Worm (Caenorhabditis elegans): ENCODE results near the gene Y39E4B.5.

Y39E4B.5 gene

ce11 chrIII:13169464-13169966 lies at the start of gene Y39E4B.5, which contains the start of gene snpc-1.2:
Gene Y39E4B.5, plus strand, starts transcription at chrIII:13169916.
Gene snpc-1.2, minus strand, starts transcription at chrIII:13169541.
- TF ChIP-seq nhr-76 (tag; optimal IDR thresholded peaks at IDR 0.05), result no peak
- TF ChIP-seq ceh-28 (tag; optimal IDR thresholded peaks at IDR 0.05), result no peak
- no peak for TF ChIP-seq mml-1 (tag; optimal IDR thresholded peaks at IDR 0.05)
- TF ChIP-seq lin-15B (tag; optimal IDR thresholded peaks at IDR 0.05), result peak; percentile 43
- no peak for TF ChIP-seq ceh-16 (tag; optimal IDR thresholded peaks at IDR 0.05)
- no peak for TF ChIP-seq nhr-77 (tag; optimal IDR thresholded peaks at IDR 0.05)
- TF ChIP-seq ztf-4 (tag; optimal IDR thresholded peaks at IDR 0.05), result no peak
- no peak for TF ChIP-seq nhr-67 (tag; optimal IDR thresholded peaks at IDR 0.05)

- TF ChIP-seq elt-2 (tag; optimal IDR thresholded peaks at IDR 0.05) (no peak), fkh-10 (GFP tag; optimal IDR thresholded peaks at IDR 0.05) (peak; percentile 69), elt-3 (tag; optimal IDR thresholded peaks at IDR 0.05) (no peak), skn-1 (tag; optimal IDR thresholded peaks at IDR 0.05) (no peak), ceh-9 (tag; optimal IDR thresholded peaks at IDR 0.05) (no peak), nfya-1 (tag; optimal IDR thresholded peaks at IDR 0.05; ENCODE audit: insufficient read depth) (peak; percentile 5)
Observed at ce11 chrIII:13123440-13123839, 46.3 kb upstream of the Y39E4B.5 start.

DNA sequence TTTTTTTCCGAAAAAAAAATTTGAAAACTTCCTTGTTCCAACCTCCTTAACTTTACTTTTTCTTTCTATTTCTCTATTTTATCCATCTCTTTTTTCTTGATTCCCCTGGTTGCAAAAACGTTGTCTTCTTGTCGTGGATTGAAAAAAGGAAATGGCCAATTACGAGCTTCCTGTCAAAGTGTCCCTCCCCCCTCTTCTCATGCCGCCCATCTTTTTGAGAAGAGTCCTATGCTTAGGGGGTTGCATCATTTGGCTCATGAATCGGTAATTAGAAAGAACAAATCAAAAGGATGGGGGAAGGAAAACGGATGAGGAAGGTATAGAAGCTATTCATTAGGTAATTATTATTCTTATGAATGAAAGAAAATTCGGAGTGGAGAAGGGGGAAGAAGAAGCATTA lies 42.6 kb upstream of the Y39E4B.5 start:
- TF ChIP-seq nhr-11 (tag; optimal IDR thresholded peaks at IDR 0.05), result no peak
- peak; percentile 21 for TF ChIP-seq nfya-1 (tag; optimal IDR thresholded peaks at IDR 0.05; ENCODE audit: insufficient read depth)
- no peak for TF ChIP-seq egl-5 (tag; optimal IDR thresholded peaks at IDR 0.05)
- TF ChIP-seq unc-62 (GFP tag; optimal IDR thresholded peaks at IDR 0.05), result no peak

- TF ChIP-seq nhr-12 (tag; optimal IDR thresholded peaks at IDR 0.05) (no peak), fkh-2 (tag; optimal IDR thresholded peaks at IDR 0.05) (no peak), nfya-1 (tag; optimal IDR thresholded peaks at IDR 0.05; ENCODE audit: insufficient read depth) (peak; percentile 11)
Observed at ce11 chrIII:13131220-13131619, 38.5 kb upstream of the Y39E4B.5 start.

ce11 chrIII:13139301-13139700 lies 30.4 kb upstream of the Y39E4B.5 start, which contains the start of gene bre-2:
Gene bre-2, minus strand, starts transcription at chrIII:13139626.
- no peak for TF ChIP-seq nhr-237 (tag; optimal IDR thresholded peaks at IDR 0.05)
- TF ChIP-seq elt-2 (tag; optimal IDR thresholded peaks at IDR 0.05), result peak; percentile 58
- peak; percentile 25 for TF ChIP-seq pha-4 (tag; optimal IDR thresholded peaks at IDR 0.05)

- no peak for TF ChIP-seq unc-62 (GFP tag; optimal IDR thresholded peaks at IDR 0.05)
- no peak for TF ChIP-seq nhr-77 (tag; optimal IDR thresholded peaks at IDR 0.05)
- TF ChIP-seq tbx-2 (tag; optimal IDR thresholded peaks at IDR 0.05), result no peak
- TF ChIP-seq lin-15B (tag; optimal IDR thresholded peaks at IDR 0.05), result no peak
- TF ChIP-seq nhr-43 (tag; optimal IDR thresholded peaks at IDR 0.05; ENCODE audit: poor library complexity, severe bottlenecking), result no peak
- TF ChIP-seq skn-1 (tag; optimal IDR thresholded peaks at IDR 0.05), result no peak
- TF ChIP-seq egl-27 (tag; optimal IDR thresholded peaks at IDR 0.05), result no peak
- TF ChIP-seq ama-1 (optimal IDR thresholded peaks at IDR 0.05), result no peak
- TF ChIP-seq pha-4 (tag; optimal IDR thresholded peaks at IDR 0.05), result no peak
- TF ChIP-seq nhr-11 (tag; optimal IDR thresholded peaks at IDR 0.05), result no peak
- TF ChIP-seq mml-1 (tag; optimal IDR thresholded peaks at IDR 0.05), result no peak
- no peak for TF ChIP-seq lsy-12 (tag; optimal IDR thresholded peaks at IDR 0.05)
Observed at ce11 chrIII:13151765-13152164, 18.0 kb upstream of the Y39E4B.5 start.

DNA sequence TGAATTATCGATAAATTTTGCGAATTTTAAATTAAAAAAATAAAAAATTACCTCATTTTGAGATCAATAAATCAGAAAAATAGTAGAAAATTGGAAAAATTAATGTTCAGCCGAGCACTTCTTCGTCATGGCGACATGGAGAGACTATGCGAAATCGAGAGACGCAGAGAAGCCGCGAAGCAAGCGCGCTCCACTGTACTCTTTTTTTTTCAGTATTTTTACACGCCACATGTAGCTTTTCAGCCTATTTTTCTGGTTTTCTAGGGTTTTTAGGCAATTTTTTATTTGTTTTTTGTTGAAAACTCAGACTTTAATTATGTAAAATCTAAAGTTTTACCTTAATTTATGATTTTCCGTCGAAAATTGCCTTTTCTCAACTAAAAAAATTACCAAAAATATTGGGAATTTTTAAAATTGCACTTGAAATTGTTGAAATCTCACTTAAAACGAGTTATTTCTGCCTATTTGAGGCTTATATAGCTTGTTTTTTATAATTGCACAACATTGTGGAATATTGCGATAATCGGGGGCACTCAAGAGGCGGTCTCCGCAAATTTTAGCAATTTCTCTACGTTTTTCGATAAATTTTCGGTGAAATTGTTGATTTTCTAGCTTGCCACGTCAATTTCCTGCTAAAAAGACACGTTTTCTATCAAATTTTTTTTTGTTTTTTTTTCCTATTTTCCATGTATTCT lies 16.9 kb upstream of the Y39E4B.5 start, which contains the start of gene Y39E4B.10:
TSS of gene Y39E4B.10 (minus strand) at position 162 of the 695 bp plus-strand sequence.
- TF ChIP-seq elt-2 (tag; optimal IDR thresholded peaks at IDR 0.05) (peak; percentile 1), hmg-11 (tag; optimal IDR thresholded peaks at IDR 0.05) (peak; percentile 64), eor-1 (tag; optimal IDR thresholded peaks at IDR 0.05) (no peak), jun-1 (tag; optimal IDR thresholded peaks at IDR 0.05) (no peak), nhr-28 (tag; optimal IDR thresholded peaks at IDR 0.05) (no peak), nhr-77 (tag; optimal IDR thresholded peaks at IDR 0.05) (no peak), pqm-1 (tag; optimal IDR thresholded peaks at IDR 0.05) (peak; percentile 10), nfya-1 (tag; optimal IDR thresholded peaks at IDR 0.05; ENCODE audit: insufficient read depth) (peak; percentile 59), mml-1 (tag; optimal IDR thresholded peaks at IDR 0.05) (no peak), elt-3 (tag; optimal IDR thresholded peaks at IDR 0.05) (no peak), elt-1 (tag; optimal IDR thresholded peaks at IDR 0.05) (no peak), snpc-4 (tag; optimal IDR thresholded peaks at IDR 0.05) (peak; percentile 17), nhr-43 (tag; optimal IDR thresholded peaks at IDR 0.05; ENCODE audit: poor library complexity, severe bottlenecking) (no peak), lin-15B (tag; optimal IDR thresholded peaks at IDR 0.05) (peak; percentile 77), fkh-10 (GFP tag; optimal IDR thresholded peaks at IDR 0.05) (no peak), nhr-23 (tag; optimal IDR thresholded peaks at IDR 0.05) (peak; percentile 14), egl-5 (tag; optimal IDR thresholded peaks at IDR 0.05) (no peak), pha-4 (tag; optimal IDR thresholded peaks at IDR 0.05) (peak; percentile 44)
